Worm (Caenorhabditis elegans): ENCODE results near the gene C49C8.6.

Gene C49C8.6

ce11 chrIV:8686966-8687365 lies 28.9 kb upstream of the C49C8.6 start:
- TF ChIP-seq ets-4 (tag; optimal IDR thresholded peaks at IDR 0.05) (no peak), pag-3 (tag; optimal IDR thresholded peaks at IDR 0.05; ENCODE audit: borderline replicate concordance) (no peak), odd-2 (tag; optimal IDR thresholded peaks at IDR 0.05) (no peak), ztf-16 (tag; optimal IDR thresholded peaks at IDR 0.05) (no peak), pros-1 (tag; optimal IDR thresholded peaks at IDR 0.05) (no peak), syd-9 (tag; optimal IDR thresholded peaks at IDR 0.05) (no peak), pat-9 (tag; optimal IDR thresholded peaks at IDR 0.05) (no peak), hlh-30 (tag; optimal IDR thresholded peaks at IDR 0.05; ENCODE audit: insufficient read depth) (no peak), elt-4 (tag; optimal IDR thresholded peaks at IDR 0.05) (no peak), Y22D7AL.16 (tag; optimal IDR thresholded peaks at IDR 0.05) (no peak), tbx-7 (tag; optimal IDR thresholded peaks at IDR 0.05) (no peak), unc-42 (tag; optimal IDR thresholded peaks at IDR 0.05) (no peak), nfya-1 (tag; optimal IDR thresholded peaks at IDR 0.05) (no peak), ceh-18 (tag; optimal IDR thresholded peaks at IDR 0.05) (no peak), pqm-1 (tag; optimal IDR thresholded peaks at IDR 0.05) (no peak), ceh-9 (tag; optimal IDR thresholded peaks at IDR 0.05) (no peak), ceh-45 (GFP tag; IDR thresholded peaks at IDR 0.05) (no peak), nhr-11 (tag; optimal IDR thresholded peaks at IDR 0.05) (no peak), fkh-10 (GFP tag; optimal IDR thresholded peaks at IDR 0.05) (no peak)

DNA sequence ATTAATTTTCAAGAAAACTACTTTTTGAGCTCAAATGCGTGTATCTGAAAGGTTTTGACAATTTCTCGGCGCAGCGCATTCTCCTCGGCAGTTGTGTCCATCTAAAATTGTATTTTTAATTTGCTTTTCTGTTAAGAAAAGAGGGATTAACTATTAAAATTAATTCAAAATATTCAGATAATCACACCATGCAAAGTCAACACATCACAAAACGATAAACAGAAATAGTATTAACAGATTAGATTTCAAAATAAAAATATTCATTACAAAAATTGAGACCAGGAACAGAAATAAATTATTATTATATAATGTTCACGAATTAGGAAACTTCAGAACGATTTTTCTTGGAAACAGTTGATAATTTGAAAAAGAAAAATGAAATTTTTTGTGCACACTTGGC lies 28.5 kb upstream of the C49C8.6 start, which contains the start of gene pole-2:
TSS of gene pole-2 (minus strand) at position 101 of the 400 bp plus-strand sequence.
- TF ChIP-seq unc-42 (tag; optimal IDR thresholded peaks at IDR 0.05) (no peak), tbx-2 (tag; optimal IDR thresholded peaks at IDR 0.05) (no peak), ceh-31 (tag; optimal IDR thresholded peaks at IDR 0.05) (no peak), ref-2 (tag; optimal IDR thresholded peaks at IDR 0.05) (no peak), ztf-16 (tag; optimal IDR thresholded peaks at IDR 0.05) (no peak), pha-2 (tag; optimal IDR thresholded peaks at IDR 0.05) (no peak), che-1 (tag; optimal IDR thresholded peaks at IDR 0.05) (no peak), nhr-232 (tag; optimal IDR thresholded peaks at IDR 0.05) (no peak), ceh-9 (tag; optimal IDR thresholded peaks at IDR 0.05) (no peak), hlh-30 (tag; optimal IDR thresholded peaks at IDR 0.05; ENCODE audit: insufficient read depth) (no peak), nfya-1 (tag; optimal IDR thresholded peaks at IDR 0.05) (no peak)

ce11 chrIV:8679225-8679624 lies 21.2 kb upstream of the C49C8.6 start, which contains the start of gene nlp-60:
nlp-60 (minus strand) TSS chrIV:8679325.
- TF ChIP-seq C08G9.2 (tag; optimal IDR thresholded peaks at IDR 0.05), result no peak
- TF ChIP-seq unc-3 (GFP tag; conservative IDR thresholded peaks at IDR 0.05), result no peak
- no peak for TF ChIP-seq unc-3 (tag; optimal IDR thresholded peaks at IDR 0.05)
- no peak for TF ChIP-seq lin-11 (tag; optimal IDR thresholded peaks at IDR 0.05)
- TF ChIP-seq C38D4.7 (GFP tag; optimal IDR thresholded peaks at IDR 0.05), result no peak
- no peak for TF ChIP-seq tbx-2 (tag; optimal IDR thresholded peaks at IDR 0.05)
- no peak for TF ChIP-seq nhr-232 (tag; optimal IDR thresholded peaks at IDR 0.05)
- TF ChIP-seq npax-4 (tag; optimal IDR thresholded peaks at IDR 0.05), result no peak
- no peak for TF ChIP-seq dmd-4 (tag; optimal IDR thresholded peaks at IDR 0.05; ENCODE audit: borderline replicate concordance)
- TF ChIP-seq ceh-45 (GFP tag; IDR thresholded peaks at IDR 0.05), result no peak
- no peak for TF ChIP-seq K02D7.2 (tag; optimal IDR thresholded peaks at IDR 0.05)
- TF ChIP-seq ztf-16 (tag; optimal IDR thresholded peaks at IDR 0.05), result no peak
- TF ChIP-seq lim-6 (tag; optimal IDR thresholded peaks at IDR 0.05), result no peak
- TF ChIP-seq ama-1 (optimal IDR thresholded peaks at IDR 0.05), result no peak
- no peak for TF ChIP-seq pax-1 (tag; optimal IDR thresholded peaks at IDR 0.05)
- TF ChIP-seq pqm-1 (tag; optimal IDR thresholded peaks at IDR 0.05), result no peak
- no peak for TF ChIP-seq fax-1 (tag; optimal IDR thresholded peaks at IDR 0.05)
- no peak for TF ChIP-seq ceh-19 (GFP tag; optimal IDR thresholded peaks at IDR 0.05)
- no peak for TF ChIP-seq ceh-24 (tag; optimal IDR thresholded peaks at IDR 0.05)
- no peak for TF ChIP-seq syd-9 (tag; optimal IDR thresholded peaks at IDR 0.05)

Measured in whole organism, late embryonic.